Worm (Caenorhabditis elegans) whole organism, late embryonic: Measurements from ENCODE around the gene F19H6.5.

Experiments
- C08G9.2 ChIP-seq: sonication (generic microtip); optimal IDR thresholded peaks from 2 replicates; lab custom pipeline; 2016; ENCODE audit warnings: mild to moderate bottlenecking, missing genetic modification characterization, moderate library complexity, missing compliant biosample characterization
- F13H6.1 ChIP-seq: sonication (generic microtip); optimal IDR thresholded peaks from 2 replicates; lab custom pipeline; 2016; ENCODE audit warnings: missing genetic modification characterization, missing compliant biosample characterization
- K02D7.2 ChIP-seq: sonication (generic microtip); optimal IDR thresholded peaks from 2 replicates; lab custom pipeline; 2017; ENCODE audit warnings: mild to moderate bottlenecking, missing genetic modification characterization, missing compliant biosample characterization
- K09A11.1 ChIP-seq: sonication (generic microtip); optimal IDR thresholded peaks from 2 replicates; lab custom pipeline; 2017; ENCODE audit warnings: antibody characterized with exemption, mild to moderate bottlenecking, missing genetic modification characterization, missing compliant biosample characterization; ENCODE audit not compliant: insufficient read depth
- ceh-14 ChIP-seq: sonication (generic microtip); optimal IDR thresholded peaks from 2 replicates; lab custom pipeline; 2016; ENCODE audit warnings: missing genotype, missing genetic modification characterization, missing compliant biosample characterization
- ceh-19 ChIP-seq: fragments of 200-800 bp; sonication (Bioruptor generic); optimal IDR thresholded peaks from 2 replicates; lab custom pipeline; 2018; ENCODE audit warnings: mild to moderate bottlenecking, missing genetic modification characterization, missing compliant biosample characterization
- ceh-2 ChIP-seq: sonication (generic microtip); optimal IDR thresholded peaks from 2 replicates; lab custom pipeline; 2016; ENCODE audit warnings: missing genotype, missing genetic modification characterization, missing compliant biosample characterization
- ceh-22 ChIP-seq: sonication (generic microtip); optimal IDR thresholded peaks from 2 replicates; lab custom pipeline; 2017; ENCODE audit warnings: missing biosample characterization, missing genetic modification characterization
- ceh-24 ChIP-seq: sonication (generic microtip); optimal IDR thresholded peaks from 2 replicates; lab custom pipeline; 2016; ENCODE audit warnings: mild to moderate bottlenecking, missing genetic modification characterization, missing compliant biosample characterization
- ceh-34 ChIP-seq: sonication (generic microtip); optimal IDR thresholded peaks from 2 replicates; lab custom pipeline; 2016; ENCODE audit warnings: mild to moderate bottlenecking, missing genetic modification characterization, missing compliant biosample characterization
- ceh-48 ChIP-seq: sonication (generic microtip); optimal IDR thresholded peaks from 2 replicates; lab custom pipeline; 2016; ENCODE audit warnings: missing genetic modification characterization, inconsistent platforms, missing compliant biosample characterization
- ceh-6 ChIP-seq: fragments of 200-800 bp; sonication (Bioruptor generic); optimal IDR thresholded peaks from 2 replicates; lab custom pipeline; 2018; ENCODE audit warnings: mild to moderate bottlenecking, missing genetic modification characterization, missing compliant biosample characterization
- ceh-9 ChIP-seq: sonication (generic microtip); optimal IDR thresholded peaks from 2 replicates; lab custom pipeline; 2016; ENCODE audit warnings: mild to moderate bottlenecking, missing genetic modification characterization, inconsistent platforms, missing compliant biosample characterization
- che-1 ChIP-seq: sonication (generic microtip); optimal IDR thresholded peaks from 2 replicates; lab custom pipeline; 2016; ENCODE audit warnings: mild to moderate bottlenecking, missing genetic modification characterization, missing compliant biosample characterization
- dve-1 ChIP-seq: sonication (generic microtip); optimal IDR thresholded peaks from 2 replicates; lab custom pipeline; 2017; ENCODE audit warnings: antibody characterized with exemption, mild to moderate bottlenecking, missing genetic modification characterization, missing compliant biosample characterization
- elt-2 ChIP-seq: sonication (generic microtip); optimal IDR thresholded peaks from 2 replicates; lab custom pipeline; 2016; ENCODE audit warnings: missing genetic modification reagents, missing genetic modification characterization, missing compliant biosample characterization
- elt-4 ChIP-seq: sonication (generic microtip); optimal IDR thresholded peaks from 2 replicates; lab custom pipeline; 2016; ENCODE audit warnings: missing genetic modification characterization, missing compliant biosample characterization
- ets-4 ChIP-seq: sonication (generic microtip); optimal IDR thresholded peaks from 2 replicates; lab custom pipeline; 2016; ENCODE audit warnings: missing genetic modification characterization, missing compliant biosample characterization
- eyg-1 ChIP-seq: sonication (generic microtip); optimal IDR thresholded peaks from 2 replicates; lab custom pipeline; 2016; ENCODE audit warnings: missing genotype, missing genetic modification characterization, missing compliant biosample characterization
- fax-1 ChIP-seq: sonication (generic microtip); optimal IDR thresholded peaks from 2 replicates; lab custom pipeline; 2016; ENCODE audit warnings: missing genotype, missing genetic modification characterization, missing compliant biosample characterization
- fkh-10 ChIP-seq: fragments of 150-350 bp; optimal IDR thresholded peaks from 2 replicates; lab custom pipeline; 2014; ENCODE audit warnings: missing biosample characterization, missing genetic modification reagents, missing genetic modification characterization
- hlh-6 ChIP-seq: sonication (generic microtip); optimal IDR thresholded peaks from 2 replicates; lab custom pipeline; 2016; ENCODE audit warnings: missing genotype, missing genetic modification characterization, missing compliant biosample characterization
- lim-6 ChIP-seq: sonication (generic microtip); optimal IDR thresholded peaks from 2 replicates; lab custom pipeline; 2016; ENCODE audit warnings: missing genetic modification characterization, missing compliant biosample characterization
- madf-2 ChIP-seq: sonication (generic microtip); optimal IDR thresholded peaks from 2 replicates; lab custom pipeline; 2017; ENCODE audit warnings: missing genetic modification characterization, missing compliant biosample characterization
- nhr-232 ChIP-seq: sonication (generic microtip); optimal IDR thresholded peaks from 2 replicates; lab custom pipeline; 2016; ENCODE audit warnings: missing genetic modification characterization, missing compliant biosample characterization
- pag-3 ChIP-seq: sonication (generic microtip); optimal IDR thresholded peaks from 2 replicates; lab custom pipeline; 2016; ENCODE audit warnings: missing compliant biosample characterization, missing genetic modification characterization, borderline replicate concordance
- pha-4 ChIP-seq: fragments of 150-350 bp; optimal IDR thresholded peaks from 2 replicates; lab custom pipeline; 2018; ENCODE audit warnings: missing biosample characterization, missing genetic modification reagents, missing genetic modification characterization
- pqm-1 ChIP-seq: sonication (generic microtip); optimal IDR thresholded peaks from 2 replicates; lab custom pipeline; 2016; ENCODE audit warnings: missing genetic modification characterization, missing compliant biosample characterization
- pros-1 ChIP-seq: fragments of 150-350 bp; optimal IDR thresholded peaks from 2 replicates; lab custom pipeline; 2014; ENCODE audit warnings: missing biosample characterization, missing genetic modification reagents, missing genetic modification characterization
- ref-2 ChIP-seq: sonication (generic microtip); optimal IDR thresholded peaks from 2 replicates; lab custom pipeline; 2016; ENCODE audit warnings: missing genetic modification characterization, missing compliant biosample characterization
- rnt-1 ChIP-seq: sonication (generic microtip); optimal IDR thresholded peaks from 2 replicates; lab custom pipeline; 2016; ENCODE audit warnings: missing genetic modification characterization, missing compliant biosample characterization
- sox-2 ChIP-seq: fragments of 200-800 bp; sonication (Bioruptor generic); IDR thresholded peaks from 2 replicates; pipeline ENCODE4 v1.3.6; 2022; ENCODE audit warnings: missing genetic modification reagents, missing genetic modification characterization, missing compliant biosample characterization
- syd-9 ChIP-seq: sonication (generic microtip); optimal IDR thresholded peaks from 2 replicates; lab custom pipeline; 2016; ENCODE audit warnings: mild to moderate bottlenecking, missing genetic modification characterization, moderate library complexity, missing compliant biosample characterization
- unc-3 ChIP-seq, 2 experiments: fragments of 200-800 bp in 1 of 2; sonication (Bioruptor generic) in 1 of 2; sonication (generic microtip) in 1 of 2; conservative IDR thresholded peaks in 1 of 2; optimal IDR thresholded peaks in 1 of 2; 2 replicates each; pipeline versions ENCODE4 v1.3.6 to Lab custom; 2016 to 2022; ENCODE audit warnings: missing compliant biosample characterization in 2 of 2, missing genetic modification characterization in 2 of 2, missing genetic modification reagents in 1 of 2
- ztf-16 ChIP-seq: sonication (generic microtip); optimal IDR thresholded peaks from 2 replicates; lab custom pipeline; 2017; ENCODE audit warnings: missing genetic modification characterization, missing compliant biosample characterization

Gene F19H6.5

ce11 chrX:12362951-12363486 is 1.7 kb downstream of the F19H6.5 start (continued):
- TF ChIP-seq pag-3 (tag; lab: Kevin White, UChicago) = no peak
- TF ChIP-seq ceh-34 (tag; lab: Kevin White, UChicago) = peak; percentile 67
- peak; percentile 38 for TF ChIP-seq ceh-48 (tag; lab: Kevin White, UChicago)
- peak; percentile 64 for TF ChIP-seq elt-2 (tag; lab: Kevin White, UChicago)
- TF ChIP-seq ets-4 (tag; lab: Kevin White, UChicago) = peak; percentile 53
- TF ChIP-seq ceh-14 (tag; lab: Kevin White, UChicago) = peak; percentile 42
- TF ChIP-seq, all 69 proteins: peak for 20

- TF ChIP-seq pqm-1 (tag; lab: Kevin White, UChicago) (no peak), hlh-6 (no peak), che-1 (tag; lab: Kevin White, UChicago) (no peak), elt-2 (tag; lab: Kevin White, UChicago) (no peak), ceh-2 (tag; lab: Kevin White, UChicago) (no peak)
- TF ChIP-seq, all 69 proteins: peak for 0
Observed at ce11 chrX:12360444-12360843, 4.3 kb downstream of the F19H6.5 start, which contains the start of the genes nspc-15 and F19H6.6. Gene nspc-15, plus strand, starts transcription at chrX:12360744. Gene F19H6.6, plus strand, starts transcription at chrX:12360827.

ce11 chrX:12358957-12359356 is 5.7 kb downstream of the F19H6.5 start, which contains the start of gene nspc-14:
Gene nspc-14, minus strand, starts transcription at chrX:12359057.
- TF ChIP-seq ceh-48 (tag; lab: Kevin White, UChicago) (no peak), elt-4 (no peak), ceh-19 (GFP tag; lab: Kevin White, UChicago) (no peak), rnt-1 (tag; lab: Kevin White, UChicago) (no peak), unc-3 (GFP tag; conservative IDR thresholded peaks at IDR 0.05; lab: Robert Waterston, UW) (no peak), unc-3 (tag; optimal IDR thresholded peaks at IDR 0.05; lab: Kevin White, UChicago) (no peak), dve-1 (no peak), ref-2 (no peak), pha-4 (tag; lab: Kevin White, UChicago) (no peak), fkh-10 (no peak), ceh-22 (tag; lab: Kevin White, UChicago) (no peak), K02D7.2 (no peak), ceh-24 (tag; lab: Kevin White, UChicago) (no peak), fax-1 (tag; lab: Kevin White, UChicago) (no peak), ceh-34 (tag; lab: Kevin White, UChicago) (no peak), ztf-16 (no peak), nhr-232 (tag; lab: Kevin White, UChicago) (no peak), pros-1 (tag; lab: Kevin White, UChicago) (no peak)

ce11 chrX:12357127-12357526 is 7.6 kb downstream of the F19H6.5 start, which contains the start of gene nspc-13:
Gene nspc-13, plus strand, starts transcription at chrX:12357427.
- TF ChIP-seq lim-6 (tag; lab: Kevin White, UChicago) (no peak), F13H6.1 (tag; lab: Kevin White, UChicago) (no peak), ceh-34 (tag; lab: Kevin White, UChicago) (no peak)
- TF ChIP-seq, all 69 proteins: peak for 0

- TF ChIP-seq ceh-34 (tag; lab: Kevin White, UChicago) (no peak), ceh-9 (tag; lab: Kevin White, UChicago) (no peak), sox-2 (GFP tag; lab: Robert Waterston, UW) (no peak), madf-2 (tag; lab: Kevin White, UChicago) (no peak), fkh-10 (no peak), fax-1 (tag; lab: Kevin White, UChicago) (no peak)
Observed at ce11 chrX:12356581-12356980, 8.1 kb downstream of the F19H6.5 start, which contains the start of gene nspc-12. Gene nspc-12, minus strand, starts transcription at chrX:12356681.

- TF ChIP-seq ceh-6 (GFP tag; lab: Kevin White, UChicago) (no peak), ceh-22 (tag; lab: Kevin White, UChicago) (no peak), ztf-16 (no peak), syd-9 (tag; lab: Kevin White, UChicago) (no peak), fax-1 (tag; lab: Kevin White, UChicago) (no peak), C08G9.2 (no peak), K09A11.1 (tag; lab: Kevin White, UChicago) (no peak), K02D7.2 (no peak), elt-4 (no peak), hlh-6 (no peak), eyg-1 (tag; lab: Kevin White, UChicago) (no peak), ceh-2 (tag; lab: Kevin White, UChicago) (no peak)
Observed at ce11 chrX:12352872-12353271, 11.8 kb downstream of the F19H6.5 start, which contains the start of gene F42F12.4. Gene F42F12.4, minus strand, starts transcription at chrX:12352947.
